Worm (Caenorhabditis elegans): ENCODE results near the gene ift-43.

ift-43 gene

DNA sequence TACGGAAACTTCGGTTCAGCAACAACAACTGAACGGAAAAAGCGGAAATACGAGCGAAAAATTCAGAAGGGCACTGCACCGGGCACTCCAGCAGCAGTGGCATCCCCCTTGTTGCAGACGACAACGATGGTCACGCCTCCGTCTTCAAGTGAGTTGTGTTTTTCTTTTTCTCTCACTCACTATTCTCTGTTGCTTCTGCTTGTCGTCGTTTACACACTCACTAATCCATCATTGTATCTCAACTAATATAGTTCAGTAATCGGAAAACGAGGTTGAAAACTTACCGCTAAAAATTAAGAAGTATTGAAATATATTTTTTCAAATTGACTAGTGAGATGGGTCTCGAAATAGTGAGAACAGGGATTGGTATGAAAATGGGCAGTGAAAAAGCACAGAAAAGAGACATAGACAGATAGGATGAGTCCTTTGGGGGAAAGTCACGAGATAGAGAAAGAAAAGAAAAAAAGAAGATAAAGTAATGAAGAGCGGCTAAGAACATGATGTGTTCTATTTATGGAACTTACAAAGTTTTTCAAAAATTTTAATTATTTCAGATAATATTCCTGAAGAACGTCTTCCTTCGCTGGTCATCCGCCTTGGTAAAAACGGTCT is 2.7 kb upstream of the ift-43 start (continued):
- TF ChIP-seq hpl-2 (GFP tag; optimal IDR thresholded peaks at IDR 0.05) = no peak
- no peak for TF ChIP-seq C04F5.9 (tag; optimal IDR thresholded peaks at IDR 0.05)
- no peak for TF ChIP-seq ceh-82 (tag; optimal IDR thresholded peaks at IDR 0.05)
- TF ChIP-seq blmp-1 (tag; optimal IDR thresholded peaks at IDR 0.05) = peak; percentile 59
- TF ChIP-seq egl-13 (tag; optimal IDR thresholded peaks at IDR 0.05) = no peak
- no peak for TF ChIP-seq nhr-12 (tag; optimal IDR thresholded peaks at IDR 0.05)
- TF ChIP-seq nhr-71 (tag; optimal IDR thresholded peaks at IDR 0.05) = peak; percentile 43
- no peak for TF ChIP-seq skn-1 (tag; optimal IDR thresholded peaks at IDR 0.05)
- TF ChIP-seq C16A3.4 (tag; optimal IDR thresholded peaks at IDR 0.05) = no peak
- no peak for TF ChIP-seq ama-1 (optimal IDR thresholded peaks at IDR 0.05)
- TF ChIP-seq zip-4 (GFP tag; optimal IDR thresholded peaks at IDR 0.05) = no peak
- TF ChIP-seq nhr-28 (tag; optimal IDR thresholded peaks at IDR 0.05) = no peak
- no peak for TF ChIP-seq swsn-7 (tag; optimal IDR thresholded peaks at IDR 0.05)
- peak; percentile 20 to 29 for TF ChIP-seq lsy-2 (tag; optimal IDR thresholded peaks at IDR 0.05)
- no peak for TF ChIP-seq hlh-4 (tag; optimal IDR thresholded peaks at IDR 0.05)
- TF ChIP-seq lin-35 (GFP tag; optimal IDR thresholded peaks at IDR 0.05) = peak in 1 of 2 experiments; percentile 6
- TF ChIP-seq nhr-20 (tag; optimal IDR thresholded peaks at IDR 0.05) = peak; percentile 0
- peak in 1 of 6 experiments; percentile 31 for TF ChIP-seq elt-3 (tag; optimal IDR thresholded peaks at IDR 0.05)

ce11 chrII:5661735-5662177 is 1.2 kb upstream of the ift-43 start:
- TF ChIP-seq lin-15B (tag; optimal IDR thresholded peaks at IDR 0.05) = no peak
- peak; percentile 88 for TF ChIP-seq snu-23 (GFP tag; optimal IDR thresholded peaks at IDR 0.05)
- peak; percentile 87 for TF ChIP-seq nhr-20 (tag; optimal IDR thresholded peaks at IDR 0.05)
- peak; percentile 86 for TF ChIP-seq pax-3 (tag; optimal IDR thresholded peaks at IDR 0.05)
- TF ChIP-seq lsy-2 (tag; optimal IDR thresholded peaks at IDR 0.05) = peak; percentile 77 to 88
- TF ChIP-seq blmp-1 (tag; optimal IDR thresholded peaks at IDR 0.05) = peak; percentile 47
- TF ChIP-seq nhr-76 (tag; optimal IDR thresholded peaks at IDR 0.05) = peak; percentile 36
- peak; percentile 67 for TF ChIP-seq ces-1 (GFP tag; optimal IDR thresholded peaks at IDR 0.05)
- peak; percentile 85 for TF ChIP-seq ceh-88 (GFP tag; IDR thresholded peaks at IDR 0.05)
- TF ChIP-seq tbx-2 (tag; optimal IDR thresholded peaks at IDR 0.05) = peak; percentile 81
- peak; percentile 73 for TF ChIP-seq grh-1 (GFP tag; IDR thresholded peaks at IDR 0.05)
- TF ChIP-seq unc-30 (tag; optimal IDR thresholded peaks at IDR 0.05) = no peak
- peak; percentile 92 for TF ChIP-seq fkh-8 (tag; optimal IDR thresholded peaks at IDR 0.05)
- TF ChIP-seq unc-98 (GFP tag; IDR thresholded peaks at IDR 0.05) = no peak
- TF ChIP-seq lir-3 (tag; optimal IDR thresholded peaks at IDR 0.05; ENCODE audit: poor library complexity) = peak; percentile 35
- TF ChIP-seq ceh-90 (tag; optimal IDR thresholded peaks at IDR 0.05) = no peak
- peak in 1 of 2 experiments; percentile 53 for TF ChIP-seq mdl-1 (tag; optimal IDR thresholded peaks at IDR 0.05)
- peak; percentile 99 for TF ChIP-seq ama-1 (optimal IDR thresholded peaks at IDR 0.05)
- TF ChIP-seq rnt-1 (tag; optimal IDR thresholded peaks at IDR 0.05) = peak; percentile 79
- no peak for TF ChIP-seq aha-1 (tag; optimal IDR thresholded peaks at IDR 0.05)
- peak; percentile 48 for TF ChIP-seq sox-4 (tag; optimal IDR thresholded peaks at IDR 0.05)
- TF ChIP-seq elt-2 (tag; optimal IDR thresholded peaks at IDR 0.05) = peak; percentile 80
- peak; percentile 78 for TF ChIP-seq egl-13 (tag; optimal IDR thresholded peaks at IDR 0.05)
- TF ChIP-seq nhr-237 (tag; optimal IDR thresholded peaks at IDR 0.05) = peak; percentile 47
- peak; percentile 41 for TF ChIP-seq pqm-1 (tag; optimal IDR thresholded peaks at IDR 0.05)
- TF ChIP-seq nhr-84 (tag; optimal IDR thresholded peaks at IDR 0.05) = peak; percentile 66
- peak; percentile 85 for TF ChIP-seq C16A3.4 (tag; optimal IDR thresholded peaks at IDR 0.05)
- peak; percentile 66 for TF ChIP-seq fkh-10 (GFP tag; optimal IDR thresholded peaks at IDR 0.05)
- TF ChIP-seq ztf-4 (tag; optimal IDR thresholded peaks at IDR 0.05) = peak; percentile 98
- TF ChIP-seq nhr-12 (tag; optimal IDR thresholded peaks at IDR 0.05) = no peak
- TF ChIP-seq jun-1 (tag; optimal IDR thresholded peaks at IDR 0.05) = peak; percentile 62
- TF ChIP-seq ceh-82 (tag; optimal IDR thresholded peaks at IDR 0.05) = peak; percentile 76 to 92 (median 90)
- TF ChIP-seq tlp-1 (tag; optimal IDR thresholded peaks at IDR 0.05) = no peak
- TF ChIP-seq lin-35 (GFP tag; optimal IDR thresholded peaks at IDR 0.05) = peak; percentile 75 to 77
- TF ChIP-seq dsc-1 (tag; optimal IDR thresholded peaks at IDR 0.05) = peak; percentile 76
- peak; percentile 60 for TF ChIP-seq skn-1 (tag; optimal IDR thresholded peaks at IDR 0.05)
- TF ChIP-seq hlh-17 (GFP tag; optimal IDR thresholded peaks at IDR 0.05; ENCODE audit: borderline replicate concordance) = no peak
- no peak for TF ChIP-seq C34B4.2 (tag; optimal IDR thresholded peaks at IDR 0.05)
- peak; percentile 5 for TF ChIP-seq unc-130 (tag; optimal IDR thresholded peaks at IDR 0.05)
- peak; percentile 31 for TF ChIP-seq F16B12.6 (tag; optimal IDR thresholded peaks at IDR 0.05)
- no peak for TF ChIP-seq pag-3 (tag; optimal IDR thresholded peaks at IDR 0.05; ENCODE audit: borderline replicate concordance, insufficient read depth)
- no peak for TF ChIP-seq hpl-2 (GFP tag; optimal IDR thresholded peaks at IDR 0.05)

All from whole organism, L1 larva.